Worm (Caenorhabditis elegans) whole organism, mixed stage, embryonic: Measurements from ENCODE around the gene F32D8.14.

ENCODE experiments used
- M03D4.4 ChIP-seq: sonication (generic microtip); optimal IDR thresholded peaks from 2 replicates; lab custom pipeline; 2017; ENCODE audit warnings: mild to moderate bottlenecking, missing genetic modification characterization, missing compliant biosample characterization
- bed-3 ChIP-seq: fragments of 200-800 bp; sonication (Bioruptor generic); optimal IDR thresholded peaks from 3 replicates; lab custom pipeline; 2018; ENCODE audit warnings: mild to moderate bottlenecking, missing genetic modification characterization, moderate library complexity, missing compliant biosample characterization
- blmp-1 ChIP-seq: fragments of 150-350 bp; optimal IDR thresholded peaks from 2 replicates; lab custom pipeline; 2014; ENCODE audit warnings: missing biosample characterization, missing genetic modification characterization
- ceh-39 ChIP-seq: fragments of 150-350 bp; optimal IDR thresholded peaks from 2 replicates; lab custom pipeline; 2014; ENCODE audit warnings: missing biosample characterization, missing genetic modification characterization
- ceh-43 ChIP-seq: fragments of 200-800 bp; sonication (Bioruptor generic); optimal IDR thresholded peaks from 2 replicates; lab custom pipeline; 2018; ENCODE audit warnings: mild to moderate bottlenecking, missing genetic modification characterization, moderate library complexity, missing compliant biosample characterization
- ceh-83 ChIP-seq: fragments of 200-800 bp; sonication (Bioruptor generic); optimal IDR thresholded peaks from 2 replicates; lab custom pipeline; 2018; ENCODE audit warnings: mild to moderate bottlenecking, missing genetic modification characterization, missing compliant biosample characterization
- ces-1 ChIP-seq: fragments of 150-350 bp; optimal IDR thresholded peaks from 2 replicates; lab custom pipeline; 2014; ENCODE audit warnings: missing biosample characterization, missing genetic modification reagents, missing genetic modification characterization
- cnd-1 ChIP-seq: fragments of 200-800 bp; sonication (Bioruptor generic); optimal IDR thresholded peaks from 2 replicates; lab custom pipeline; 2018; ENCODE audit warnings: mild to moderate bottlenecking, missing genetic modification characterization, missing compliant biosample characterization
- drap-1 ChIP-seq: fragments of 200-800 bp; sonication (Bioruptor generic); optimal IDR thresholded peaks from 3 replicates; lab custom pipeline; 2018; ENCODE audit warnings: mild to moderate bottlenecking, missing genetic modification characterization, missing compliant biosample characterization
- elt-1 ChIP-seq: sonication (generic microtip); optimal IDR thresholded peaks from 2 replicates; lab custom pipeline; 2017; ENCODE audit warnings: missing genetic modification characterization, mild to moderate bottlenecking, missing compliant biosample characterization, antibody characterized with exemption, moderate library complexity, borderline replicate concordance; ENCODE audit not compliant: insufficient read depth
- elt-3 ChIP-seq: fragments of 150-350 bp; optimal IDR thresholded peaks from 2 replicates; lab custom pipeline; 2014; ENCODE audit warnings: missing biosample characterization, missing genetic modification characterization
- flh-1 ChIP-seq: fragments of 200-800 bp; sonication (Bioruptor generic); optimal IDR thresholded peaks from 2 replicates; lab custom pipeline; 2018; ENCODE audit warnings: mild to moderate bottlenecking, missing genetic modification characterization, moderate library complexity, missing compliant biosample characterization
- ham-2 ChIP-seq: fragments of 200-800 bp; sonication (Bioruptor generic); optimal IDR thresholded peaks from 2 replicates; lab custom pipeline; 2018; ENCODE audit warnings: mild to moderate bottlenecking, missing genetic modification characterization, missing compliant biosample characterization
- hlh-1 ChIP-seq: fragments of 150-350 bp; optimal IDR thresholded peaks from 2 replicates; lab custom pipeline; 2014; ENCODE audit warnings: missing biosample characterization, missing genetic modification reagents, missing genetic modification characterization
- lin-13 ChIP-seq: fragments of 150-350 bp; optimal IDR thresholded peaks from 2 replicates; lab custom pipeline; 2014; ENCODE audit warnings: missing biosample characterization, missing genetic modification characterization
- lin-32 ChIP-seq: fragments of 200-800 bp; sonication (Bioruptor generic); optimal IDR thresholded peaks from 2 replicates; lab custom pipeline; 2018; ENCODE audit warnings: mild to moderate bottlenecking, missing genetic modification characterization, missing compliant biosample characterization
- lsy-2 ChIP-seq: fragments of 150-350 bp; optimal IDR thresholded peaks from 2 replicates; lab custom pipeline; 2014; ENCODE audit warnings: missing biosample characterization, missing genetic modification characterization
- mab-5 ChIP-seq: fragments of 150-350 bp; optimal IDR thresholded peaks from 2 replicates; lab custom pipeline; 2014; ENCODE audit warnings: missing biosample characterization, missing genetic modification characterization
- mep-1 ChIP-seq: fragments of 150-350 bp; optimal IDR thresholded peaks from 2 replicates; lab custom pipeline; 2017; ENCODE audit warnings: missing biosample characterization, missing genetic modification reagents, missing genetic modification characterization, inconsistent platforms
- mls-2 ChIP-seq: sonication (generic microtip); optimal IDR thresholded peaks from 2 replicates; lab custom pipeline; 2016; ENCODE audit warnings: mild to moderate bottlenecking, missing genetic modification characterization, moderate library complexity, missing compliant biosample characterization
- nhr-12 ChIP-seq: fragments of 150-350 bp; optimal IDR thresholded peaks from 2 replicates; lab custom pipeline; 2014; ENCODE audit warnings: missing biosample characterization, missing genetic modification characterization
- nhr-2 ChIP-seq: fragments of 150-350 bp; optimal IDR thresholded peaks from 2 replicates; lab custom pipeline; 2014; ENCODE audit warnings: missing biosample characterization, missing genetic modification characterization
- nhr-237 ChIP-seq: fragments of 150-350 bp; optimal IDR thresholded peaks from 2 replicates; lab custom pipeline; 2014; ENCODE audit warnings: missing biosample characterization, missing genetic modification characterization
- nhr-28 ChIP-seq: fragments of 150-350 bp; optimal IDR thresholded peaks from 2 replicates; lab custom pipeline; 2014; ENCODE audit warnings: missing biosample characterization, missing genetic modification characterization
- nhr-76 ChIP-seq: sonication (generic microtip); optimal IDR thresholded peaks from 2 replicates; lab custom pipeline; 2017; ENCODE audit warnings: missing biosample characterization, missing genetic modification characterization
- pha-4 ChIP-seq: fragments of 150-350 bp; optimal IDR thresholded peaks from 2 replicates; lab custom pipeline; 2018; ENCODE audit warnings: missing biosample characterization, missing genetic modification reagents, missing genetic modification characterization
- sem-2 ChIP-seq: fragments of 200-800 bp; sonication (Bioruptor generic); optimal IDR thresholded peaks from 2 replicates; lab custom pipeline; 2018; ENCODE audit warnings: mild to moderate bottlenecking, missing genetic modification characterization, missing compliant biosample characterization
- snpc-4 ChIP-seq: fragments of 150-350 bp; optimal IDR thresholded peaks from 2 replicates; lab custom pipeline; 2014; ENCODE audit warnings: missing biosample characterization, missing genetic modification characterization
- sptf-1 ChIP-seq: sonication (generic microtip); optimal IDR thresholded peaks from 2 replicates; lab custom pipeline; 2017; ENCODE audit warnings: mild to moderate bottlenecking, missing genetic modification characterization, moderate library complexity, missing compliant biosample characterization
- tbx-8 ChIP-seq: fragments of 200-800 bp; sonication (Bioruptor generic); optimal IDR thresholded peaks from 2 replicates; lab custom pipeline; 2018; ENCODE audit warnings: mild to moderate bottlenecking, missing genetic modification characterization, moderate library complexity, missing compliant biosample characterization
- unc-120 ChIP-seq: sonication (generic microtip); optimal IDR thresholded peaks from 2 replicates; lab custom pipeline; 2017; ENCODE audit warnings: missing genetic modification characterization, missing compliant biosample characterization; ENCODE audit not compliant: poor library complexity, severe bottlenecking
- unc-39 ChIP-seq: fragments of 150-350 bp; optimal IDR thresholded peaks from 2 replicates; lab custom pipeline; 2014; ENCODE audit warnings: missing biosample characterization, missing genetic modification characterization
- unc-62 ChIP-seq: fragments of 150-350 bp; optimal IDR thresholded peaks from 2 replicates; lab custom pipeline; 2014; ENCODE audit warnings: missing biosample characterization, missing genetic modification reagents, missing genetic modification characterization
- zip-8 ChIP-seq: fragments of 150-350 bp; optimal IDR thresholded peaks from 2 replicates; lab custom pipeline; 2014; ENCODE audit warnings: missing biosample characterization, missing genetic modification characterization
- ztf-11 ChIP-seq: fragments of 150-350 bp; optimal IDR thresholded peaks from 2 replicates; lab custom pipeline; 2014; ENCODE audit warnings: missing biosample characterization, missing genetic modification characterization

Gene F32D8.14

ce11 chrV:10902682-10903081 is 8.1 kb upstream of the F32D8.14 start, which contains the start of gene F32D8.8:
F32D8.8 (minus strand) TSS chrV:10902782.
- TF ChIP-seq tbx-8 (GFP tag; lab: Kevin White, UChicago): no peak
- no peak for TF ChIP-seq nhr-12 (tag; lab: Kevin White, UChicago)
- TF ChIP-seq mep-1 (tag; lab: Kevin White, UChicago): no peak
- no peak for TF ChIP-seq unc-120 (tag; lab: Kevin White, UChicago)
- TF ChIP-seq nhr-2 (tag; lab: Kevin White, UChicago): no peak
- TF ChIP-seq mab-5 (tag; lab: Kevin White, UChicago): no peak
- TF ChIP-seq unc-62 (GFP tag; lab: Kevin White, UChicago): no peak
- no peak for TF ChIP-seq cnd-1 (tag; lab: Kevin White, UChicago)
- no peak for TF ChIP-seq sptf-1
- TF ChIP-seq flh-1 (GFP tag; lab: Kevin White, UChicago): no peak
- TF ChIP-seq blmp-1: no peak
- TF ChIP-seq lsy-2 (tag; lab: Kevin White, UChicago): no peak
- TF ChIP-seq ztf-11 (tag; lab: Kevin White, UChicago): no peak
- no peak for TF ChIP-seq hlh-1 (tag; lab: Kevin White, UChicago)
- TF ChIP-seq pha-4 (tag; lab: Kevin White, UChicago): no peak
- no peak for TF ChIP-seq nhr-76 (tag; lab: Kevin White, UChicago)
- TF ChIP-seq, all 35 proteins: peak for 0

ce11 chrV:10901125-10901524 is 6.5 kb upstream of the F32D8.14 start, which contains the start of gene spp-16:
spp-16 (minus strand) TSS chrV:10901303.
- TF ChIP-seq mls-2 (no peak), nhr-237 (tag; lab: Kevin White, UChicago) (no peak), mep-1 (tag; lab: Kevin White, UChicago) (no peak), pha-4 (tag; lab: Kevin White, UChicago) (no peak), nhr-28 (tag; lab: Kevin White, UChicago) (no peak), ceh-83 (no peak), unc-62 (GFP tag; lab: Kevin White, UChicago) (no peak), nhr-76 (tag; lab: Kevin White, UChicago) (no peak), sptf-1 (no peak), hlh-1 (tag; lab: Kevin White, UChicago) (no peak), mab-5 (tag; lab: Kevin White, UChicago) (no peak), drap-1 (GFP tag; lab: Kevin White, UChicago) (no peak), ceh-39 (tag; lab: Kevin White, UChicago) (no peak), sem-2 (GFP tag; lab: Kevin White, UChicago) (no peak)
- TF ChIP-seq, all 35 proteins: peak for 0

ce11 chrV:10898629-10899028 is 4.0 kb upstream of the F32D8.14 start:
- TF ChIP-seq elt-1 (tag; lab: Kevin White, UChicago) (peak; percentile 64), nhr-76 (tag; lab: Kevin White, UChicago) (no peak), pha-4 (tag; lab: Kevin White, UChicago) (no peak)
- TF ChIP-seq, all 35 proteins: peak for 1

ce11 chrV:10898107-10898506 is 3.5 kb upstream of the F32D8.14 start, which contains the start of gene F32D8.7:
F32D8.7 (plus strand) TSS chrV:10898435.
- TF ChIP-seq mls-2 (no peak), pha-4 (tag; lab: Kevin White, UChicago) (no peak), ztf-11 (tag; lab: Kevin White, UChicago) (no peak), unc-62 (GFP tag; lab: Kevin White, UChicago) (peak; percentile 15), drap-1 (GFP tag; lab: Kevin White, UChicago) (no peak), blmp-1 (no peak)

ce11 chrV:10897172-10897571 is 2.6 kb upstream of the F32D8.14 start:
- TF ChIP-seq hlh-1 (tag; lab: Kevin White, UChicago) (peak; percentile 88), mls-2 (peak; percentile 85), cnd-1 (tag; lab: Kevin White, UChicago) (peak; percentile 74), ces-1 (peak; percentile 84), bed-3 (peak; percentile 52), elt-3 (tag; lab: Kevin White, UChicago) (peak; percentile 86), mep-1 (tag; lab: Kevin White, UChicago) (peak; percentile 99), ham-2 (GFP tag; lab: Kevin White, UChicago) (peak; percentile 60), sem-2 (GFP tag; lab: Kevin White, UChicago) (no peak), snpc-4 (tag; lab: Kevin White, UChicago) (no peak), ceh-39 (tag; lab: Kevin White, UChicago) (peak; percentile 99), flh-1 (GFP tag; lab: Kevin White, UChicago) (no peak), tbx-8 (GFP tag; lab: Kevin White, UChicago) (peak; percentile 50), nhr-12 (tag; lab: Kevin White, UChicago) (peak; percentile 92), mab-5 (tag; lab: Kevin White, UChicago) (no peak), M03D4.4 (tag; lab: Kevin White, UChicago) (peak; percentile 73), sptf-1 (peak; percentile 92), nhr-237 (tag; lab: Kevin White, UChicago) (peak; percentile 97), lin-13 (tag; lab: Kevin White, UChicago) (peak; percentile 97), elt-1 (tag; lab: Kevin White, UChicago) (peak; percentile 34), blmp-1 (peak; percentile 33), unc-39 (peak; percentile 42), ceh-83 (peak; percentile 70), nhr-76 (tag; lab: Kevin White, UChicago) (no peak), unc-62 (GFP tag; lab: Kevin White, UChicago) (peak; percentile 94), nhr-2 (tag; lab: Kevin White, UChicago) (peak; percentile 80), zip-8 (tag; lab: Kevin White, UChicago) (no peak), ceh-43 (peak; percentile 64), lsy-2 (tag; lab: Kevin White, UChicago) (peak; percentile 92), pha-4 (tag; lab: Kevin White, UChicago) (peak; percentile 99), ztf-11 (tag; lab: Kevin White, UChicago) (peak; percentile 60), unc-120 (tag; lab: Kevin White, UChicago) (peak; percentile 98), lin-32 (GFP tag; lab: Kevin White, UChicago) (no peak), drap-1 (GFP tag; lab: Kevin White, UChicago) (peak; percentile 88), nhr-28 (tag; lab: Kevin White, UChicago) (peak; percentile 14)
- TF ChIP-seq, all 35 proteins: peak for 28
